Fruit fly (Drosophila melanogaster) whole organism, embryonic: ENCODE measurements around the gene Ltn1.

Experiments used
- ATbp ChIP-seq: fragments of 200-800 bp; sonication (Bioruptor generic); optimal IDR thresholded peaks from 2 replicates; lab custom pipeline; 2017; ENCODE audit warnings: missing biosample characterization, mild to moderate bottlenecking, missing genetic modification characterization, missing genetic modification reagents
- Atf3 ChIP-seq: fragments of 200-800 bp; sonication (Bioruptor generic); optimal IDR thresholded peaks from 3 replicates; lab custom pipeline; 2016; ENCODE audit warnings: missing biosample characterization, missing genetic modification characterization
- CG10654 ChIP-seq: fragments of 200-800 bp; sonication (Bioruptor generic); optimal IDR thresholded peaks from 2 replicates; lab custom pipeline; 2016; ENCODE audit warnings: missing biosample characterization, missing genetic modification characterization
- CG11560 ChIP-seq: fragments of 200-800 bp; sonication (Bioruptor generic); IDR thresholded peaks from 3 replicates; pipeline ENCODE4 v1.3.6; 2022; ENCODE audit warnings: missing biosample characterization, missing genetic modification characterization
- CG11696 ChIP-seq: fragments of 200-800 bp; sonication (Bioruptor generic); IDR thresholded peaks from 2 replicates; pipeline ENCODE4 v1.3.6; 2022; ENCODE audit warnings: missing biosample characterization, missing genetic modification characterization
- CG12071 ChIP-seq: fragments of 200-800 bp; sonication (Bioruptor generic); optimal IDR thresholded peaks from 3 replicates; lab custom pipeline; 2018; ENCODE audit warnings: missing biosample characterization, mild to moderate bottlenecking, missing genetic modification characterization
- CG12236 ChIP-seq: fragments of 200-800 bp; sonication (Bioruptor generic); optimal IDR thresholded peaks from 2 replicates; lab custom pipeline; 2016; ENCODE audit warnings: missing biosample characterization, missing genetic modification characterization
- CG12299 ChIP-seq: fragments of 200-800 bp; sonication (Bioruptor generic); optimal IDR thresholded peaks from 2 replicates; lab custom pipeline; 2018; ENCODE audit warnings: missing biosample characterization, mild to moderate bottlenecking, missing genetic modification characterization
- CG12659 ChIP-seq: fragments of 200-800 bp; sonication (Bioruptor generic); optimal IDR thresholded peaks from 3 replicates; lab custom pipeline; 2017; ENCODE audit warnings: mild to moderate bottlenecking, missing biosample characterization, missing genetic modification reagents, missing genetic modification characterization
- CG1647 ChIP-seq: fragments of 200-800 bp; sonication (Bioruptor generic); optimal IDR thresholded peaks from 3 replicates; lab custom pipeline; 2016; ENCODE audit warnings: missing biosample characterization, missing genetic modification characterization
- CG17186 ChIP-seq: fragments of 200-800 bp; sonication (Bioruptor generic); optimal IDR thresholded peaks from 3 replicates; lab custom pipeline; 2017; ENCODE audit warnings: missing biosample characterization, missing genetic modification reagents, missing genetic modification characterization
- CG17328 ChIP-seq: fragments of 200-800 bp; sonication (Bioruptor generic); IDR thresholded peaks from 2 replicates; pipeline ENCODE4 v1.3.6; 2022; ENCODE audit warnings: missing biosample characterization, missing genetic modification characterization
- CG17829 ChIP-seq: fragments of 200-800 bp; optimal IDR thresholded peaks from 2 replicates; lab custom pipeline; 2019; ENCODE audit warnings: missing biosample characterization, mild to moderate bottlenecking, missing genetic modification characterization, moderate library complexity
- CG2712 ChIP-seq: fragments of 200-800 bp; optimal IDR thresholded peaks from 3 replicates; lab custom pipeline; 2019; ENCODE audit warnings: missing biosample characterization, mild to moderate bottlenecking, missing genetic modification characterization, moderate library complexity
- CG34422 ChIP-seq: fragments of 200-800 bp; sonication (Bioruptor generic); IDR thresholded peaks from 3 replicates; pipeline ENCODE4 v1.3.6; 2022; ENCODE audit warnings: missing biosample characterization, missing genetic modification characterization
- CG4282 ChIP-seq: fragments of 200-800 bp; sonication (Bioruptor generic); optimal IDR thresholded peaks from 2 replicates; lab custom pipeline; 2016; ENCODE audit warnings: missing biosample characterization, missing genetic modification characterization
- CG4360 ChIP-seq: fragments of 200-800 bp; sonication (Bioruptor generic); IDR thresholded peaks from 2 replicates; pipeline ENCODE4 v1.3.6; 2022; ENCODE audit warnings: missing biosample characterization, missing genetic modification characterization
- CG4404 ChIP-seq: fragments of 200-800 bp; sonication (Bioruptor generic); IDR thresholded peaks from 2 replicates; pipeline ENCODE4 v1.3.6; 2022; ENCODE audit warnings: missing biosample characterization, missing genetic modification characterization
- CG6813 ChIP-seq: fragments of 200-800 bp; sonication (Bioruptor generic); optimal IDR thresholded peaks from 2 replicates; lab custom pipeline; 2017; ENCODE audit warnings: missing biosample characterization, missing genetic modification characterization, mild to moderate bottlenecking, moderate library complexity, missing genetic modification reagents
- CG8765 ChIP-seq: fragments of 200-800 bp; sonication (Bioruptor generic); IDR thresholded peaks from 2 replicates; pipeline ENCODE4 v1.3.6; 2022; ENCODE audit warnings: missing biosample characterization, missing genetic modification characterization
- CG9727 ChIP-seq: fragments of 200-800 bp; sonication (Bioruptor generic); optimal IDR thresholded peaks from 3 replicates; lab custom pipeline; 2017; ENCODE audit warnings: missing biosample characterization, mild to moderate bottlenecking, missing genetic modification characterization
- CoRest ChIP-seq: fragments of 200-800 bp; sonication (Bioruptor generic); optimal IDR thresholded peaks from 3 replicates; lab custom pipeline; 2018; ENCODE audit warnings: missing biosample characterization, mild to moderate bottlenecking, missing genetic modification characterization, moderate library complexity
- Dp ChIP-seq: fragments of 200-800 bp; sonication (Bioruptor generic); optimal IDR thresholded peaks from 2 replicates; lab custom pipeline; 2018; ENCODE audit warnings: missing biosample characterization, mild to moderate bottlenecking, missing genetic modification characterization, moderate library complexity
- Dref ChIP-seq: fragments of 200-800 bp; sonication (Bioruptor generic); IDR thresholded peaks from 2 replicates; pipeline ENCODE4 v1.3.6; 2022; ENCODE audit warnings: missing biosample characterization, missing genetic modification characterization
- ERR ChIP-seq: fragments of 200-800 bp; sonication (Bioruptor generic); optimal IDR thresholded peaks from 2 replicates; lab custom pipeline; 2016; ENCODE audit warnings: missing biosample characterization, missing genetic modification characterization
- Fer3 ChIP-seq: fragments of 200-800 bp; sonication (Bioruptor generic); optimal IDR thresholded peaks from 2 replicates; lab custom pipeline; 2018; ENCODE audit warnings: missing biosample characterization, mild to moderate bottlenecking, missing genetic modification characterization, moderate library complexity
- GATAe ChIP-seq: fragments of 200-800 bp; sonication (Bioruptor generic); conservative IDR thresholded peaks from 2 replicates; pipeline ENCODE4 v1.3.6; 2022; ENCODE audit warnings: missing biosample characterization, missing genetic modification characterization
- HLHmδ ChIP-seq: fragments of 200-800 bp; sonication (Bioruptor generic); optimal IDR thresholded peaks from 2 replicates; lab custom pipeline; 2018; ENCODE audit warnings: missing biosample characterization, mild to moderate bottlenecking, missing genetic modification characterization, moderate library complexity
- NfI ChIP-seq: fragments of 200-800 bp; sonication (Bioruptor generic); optimal IDR thresholded peaks from 3 replicates; lab custom pipeline; 2018; ENCODE audit warnings: missing biosample characterization, mild to moderate bottlenecking, missing genetic modification characterization, moderate library complexity
- Oli ChIP-seq: fragments of 200-800 bp; sonication (Bioruptor generic); optimal IDR thresholded peaks from 2 replicates; lab custom pipeline; 2018; ENCODE audit warnings: missing biosample characterization, mild to moderate bottlenecking, missing genetic modification characterization, moderate library complexity
- ato ChIP-seq: fragments of 200-800 bp; sonication (Bioruptor generic); IDR thresholded peaks from 2 replicates; pipeline ENCODE4 v1.3.6; 2022; ENCODE audit warnings: missing biosample characterization, missing genetic modification characterization; ENCODE audit not compliant: partially characterized antibody
- dan ChIP-seq: fragments of 200-800 bp; sonication (Bioruptor generic); IDR thresholded peaks from 2 replicates; pipeline ENCODE4 v1.3.6; 2022; ENCODE audit warnings: missing biosample characterization, missing genetic modification characterization
- dm ChIP-seq: fragments of 200-800 bp; sonication (Bioruptor generic); optimal IDR thresholded peaks from 3 replicates; lab custom pipeline; 2016; ENCODE audit warnings: missing biosample characterization, missing genetic modification characterization
- esg ChIP-seq: fragments of 200-800 bp; sonication (Bioruptor generic); conservative IDR thresholded peaks from 2 replicates; pipeline ENCODE4 v1.3.6; 2022; ENCODE audit warnings: missing biosample characterization, missing genetic modification characterization
- ewg ChIP-seq: fragments of 200-800 bp; sonication (Bioruptor generic); optimal IDR thresholded peaks from 3 replicates; lab custom pipeline; 2017; ENCODE audit warnings: mild to moderate bottlenecking, missing biosample characterization, missing genetic modification reagents, missing genetic modification characterization
- gce ChIP-seq: fragments of 200-800 bp; sonication (Bioruptor generic); IDR thresholded peaks from 3 replicates; pipeline ENCODE4 v1.3.6; 2022; ENCODE audit warnings: missing biosample characterization, missing genetic modification characterization
- gem ChIP-seq: fragments of 200-800 bp; sonication (Bioruptor generic); optimal IDR thresholded peaks from 2 replicates; lab custom pipeline; 2019; ENCODE audit warnings: missing biosample characterization, mild to moderate bottlenecking, missing genetic modification characterization, moderate library complexity
- h ChIP-seq: fragments of >200 bp; optimal IDR thresholded peaks from 2 replicates; lab custom pipeline; 2017
- hbn ChIP-seq: fragments of 200-800 bp; sonication (Bioruptor generic); IDR thresholded peaks from 2 replicates; pipeline ENCODE4 v1.3.6; 2022; ENCODE audit warnings: missing biosample characterization, missing genetic modification characterization; ENCODE audit not compliant: partially characterized antibody
- insv ChIP-seq, 2 experiments: fragments of 200-800 bp; sonication (Bioruptor generic); optimal IDR thresholded peaks; 3 replicates each; lab custom pipeline; 2016 to 2018; ENCODE audit warnings: missing biosample characterization in 2 of 2, missing genetic modification characterization in 2 of 2
- lilli ChIP-seq: fragments of 200-800 bp; sonication (Bioruptor generic); optimal IDR thresholded peaks from 3 replicates; lab custom pipeline; 2016; ENCODE audit warnings: missing biosample characterization, missing genetic modification characterization
- mam ChIP-seq: fragments of 200-800 bp; sonication (Bioruptor generic); optimal IDR thresholded peaks from 3 replicates; lab custom pipeline; 2016; ENCODE audit warnings: missing biosample characterization, missing genetic modification characterization
- odd ChIP-seq: fragments of 200-800 bp; sonication (Bioruptor generic); optimal IDR thresholded peaks from 2 replicates; lab custom pipeline; 2017; ENCODE audit warnings: missing biosample characterization, mild to moderate bottlenecking, missing genetic modification characterization
- onecut ChIP-seq: fragments of 200-800 bp; sonication (Bioruptor generic); IDR thresholded peaks from 2 replicates; pipeline ENCODE4 v1.3.6; 2022; ENCODE audit warnings: missing biosample characterization, missing genetic modification characterization
- phol ChIP-seq: fragments of 200-800 bp; sonication (Bioruptor generic); optimal IDR thresholded peaks from 3 replicates; lab custom pipeline; 2018; ENCODE audit warnings: missing biosample characterization, mild to moderate bottlenecking, missing genetic modification characterization, moderate library complexity
- pita ChIP-seq: fragments of 200-800 bp; sonication (Bioruptor generic); optimal IDR thresholded peaks from 2 replicates; lab custom pipeline; 2017; ENCODE audit warnings: missing biosample characterization, mild to moderate bottlenecking, missing genetic modification characterization
- stwl ChIP-seq: fragments of 200-800 bp; sonication (Bioruptor generic); optimal IDR thresholded peaks from 3 replicates; lab custom pipeline; 2018; ENCODE audit warnings: missing biosample characterization, mild to moderate bottlenecking, missing genetic modification characterization, moderate library complexity
- wdn ChIP-seq: fragments of 200-800 bp; sonication (Bioruptor generic); IDR thresholded peaks from 2 replicates; pipeline ENCODE4 v1.3.6; 2022; ENCODE audit warnings: missing biosample characterization, missing genetic modification characterization
- wek ChIP-seq: fragments of 200-800 bp; sonication (Bioruptor generic); optimal IDR thresholded peaks from 3 replicates; lab custom pipeline; 2018; ENCODE audit warnings: missing biosample characterization, mild to moderate bottlenecking, missing genetic modification characterization, moderate library complexity
- zf30C ChIP-seq: fragments of 200-800 bp; sonication (Bioruptor generic); optimal IDR thresholded peaks from 3 replicates; lab custom pipeline; 2018; ENCODE audit warnings: missing biosample characterization, mild to moderate bottlenecking, missing genetic modification characterization

Gene Ltn1

DNA sequence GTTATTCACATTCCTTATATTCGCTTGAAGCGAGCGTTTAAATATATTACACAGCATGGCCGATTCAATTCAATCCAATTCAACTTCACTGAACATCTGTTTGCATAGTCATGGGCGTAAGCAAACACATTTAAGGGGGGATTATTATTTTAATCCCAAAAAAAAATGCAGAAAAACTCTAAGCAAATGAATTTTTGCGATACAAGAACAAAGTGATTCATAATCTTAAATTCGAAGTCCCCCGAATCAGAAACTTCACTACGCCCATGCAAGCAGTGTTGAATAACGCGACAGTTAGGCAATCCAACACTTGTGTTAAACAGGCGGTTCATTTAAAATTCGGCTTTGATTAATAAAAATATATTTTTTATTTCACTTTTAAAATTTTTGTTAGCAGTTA, 38.3 kb upstream of the Ltn1 start, which contains the start of gene CG14100 (continued):
- TF ChIP-seq CG6813 (GFP tag; lab: Kevin White, UChicago) (peak; percentile 100), Fer3 (peak; percentile 100), CG17186 (GFP tag; lab: Kevin White, UChicago) (peak; percentile 98), Dref (GFP tag; lab: Robert Waterston, UW) (peak; percentile 69), ewg (GFP tag; lab: Kevin White, UChicago) (peak; percentile 100), CG4282 (GFP tag; lab: Kevin White, UChicago) (peak; percentile 100), Oli (tag; lab: Kevin White, UChicago) (peak; percentile 100), gce (GFP tag; lab: Robert Waterston, UW) (peak; percentile 100), h (lab: Kevin White, UChicago) (no peak), CG11560 (tag; lab: Robert Waterston, UW) (peak; percentile 98), onecut (GFP tag; lab: Robert Waterston, UW) (peak; percentile 100), CG10654 (GFP tag; lab: Kevin White, UChicago) (peak; percentile 100), ATbp (GFP tag; lab: Kevin White, UChicago) (peak; percentile 100), CoRest (tag; lab: Kevin White, UChicago) (peak; percentile 100), CG12659 (GFP tag; lab: Kevin White, UChicago) (peak; percentile 100), esg (peak; percentile 100), CG8765 (GFP tag; lab: Robert Waterston, UW) (peak; percentile 100), lilli (peak; percentile 100), ERR (GFP tag; lab: Kevin White, UChicago) (peak; percentile 100), wek (GFP tag; lab: Kevin White, UChicago) (peak; percentile 100), hbn (GFP tag; lab: Robert Waterston, UW) (no peak), CG4404 (peak; percentile 100), CG34422 (peak; percentile 100), dm (GFP tag; lab: Kevin White, UChicago) (peak; percentile 100), phol (tag; lab: Kevin White, UChicago) (peak; percentile 100), Dp (GFP tag; lab: Kevin White, UChicago) (peak; percentile 94), stwl (tag; lab: Kevin White, UChicago) (peak; percentile 99), CG4360 (peak; percentile 98), odd (GFP tag; lab: Kevin White, UChicago) (peak; percentile 100), CG2712 (tag; lab: Kevin White, UChicago) (peak; percentile 100), wdn (GFP tag; lab: Robert Waterston, UW) (peak; percentile 100), gem (tag; lab: Kevin White, UChicago) (peak; percentile 100), insv (GFP tag; optimal IDR thresholded peaks at IDR 0.05; lab: Kevin White, UChicago) (peak; percentile 91 to 93), ato (no peak), dan (GFP tag; lab: Robert Waterston, UW) (peak; percentile 100), NfI (GFP tag; lab: Kevin White, UChicago) (peak; percentile 100), Atf3 (GFP tag; lab: Kevin White, UChicago) (peak; percentile 100), CG17829 (tag; lab: Kevin White, UChicago) (peak; percentile 100), CG12299 (tag; lab: Kevin White, UChicago) (peak; percentile 100), GATAe (GFP tag; lab: Robert Waterston, UW) (peak; percentile 100), CG11696 (GFP tag; lab: Robert Waterston, UW) (peak; percentile 99), pita (no peak), CG12071 (peak; percentile 100), mam (GFP tag; lab: Kevin White, UChicago) (peak; percentile 100), CG12236 (GFP tag; lab: Kevin White, UChicago) (peak; percentile 100), zf30C (GFP tag; lab: Kevin White, UChicago) (peak; percentile 90), HLHmδ (GFP tag; lab: Kevin White, UChicago) (peak; percentile 52), CG17328 (GFP tag; lab: Robert Waterston, UW) (peak; percentile 100), CG1647 (GFP tag; lab: Kevin White, UChicago) (peak; percentile 100), CG9727 (GFP tag; lab: Kevin White, UChicago) (peak; percentile 100)
